Fruit fly (Drosophila melanogaster) whole organism, prepupa: ENCODE measurements around the gene frc.

ENCODE experiments used
- CG11294 ChIP-seq: fragments of 200-800 bp; sonication (Bioruptor generic); IDR thresholded peaks from 2 replicates; pipeline ENCODE4 v1.3.6; 2022; ENCODE audit warnings: missing biosample characterization, missing genetic modification characterization
- CG1621 ChIP-seq: fragments of 200-800 bp; sonication (Bioruptor generic); optimal IDR thresholded peaks from 3 replicates; lab custom pipeline; 2018; ENCODE audit warnings: missing biosample characterization, mild to moderate bottlenecking, missing genetic modification characterization
- CG16779 ChIP-seq: fragments of 200-800 bp; sonication (Bioruptor generic); optimal IDR thresholded peaks from 3 replicates; lab custom pipeline; 2017; ENCODE audit warnings: missing biosample characterization, mild to moderate bottlenecking, missing genetic modification characterization
- CG34406 ChIP-seq: fragments of 200-800 bp; sonication (Bioruptor generic); optimal IDR thresholded peaks from 3 replicates; lab custom pipeline; 2016; ENCODE audit warnings: missing biosample characterization, missing genetic modification characterization
- CG3919 ChIP-seq: fragments of 200-800 bp; sonication (Bioruptor generic); optimal IDR thresholded peaks from 3 replicates; lab custom pipeline; 2016; ENCODE audit warnings: missing biosample characterization, missing genetic modification characterization
- CG6163 ChIP-seq: fragments of 200-800 bp; sonication (Bioruptor generic); IDR thresholded peaks from 3 replicates; pipeline ENCODE4 v1.3.6; 2022; ENCODE audit warnings: missing biosample characterization, missing genetic modification characterization
- CG6276 ChIP-seq: fragments of 200-800 bp; sonication (Bioruptor generic); optimal IDR thresholded peaks from 2 replicates; lab custom pipeline; 2017; ENCODE audit warnings: missing biosample characterization, mild to moderate bottlenecking, missing genetic modification characterization
- CG6854 ChIP-seq: fragments of 200-800 bp; sonication (Bioruptor generic); optimal IDR thresholded peaks from 2 replicates; lab custom pipeline; 2017; ENCODE audit warnings: missing biosample characterization, mild to moderate bottlenecking, missing genetic modification characterization
- CG7368 ChIP-seq: fragments of 200-800 bp; sonication (Bioruptor generic); optimal IDR thresholded peaks from 3 replicates; lab custom pipeline; 2016; ENCODE audit warnings: missing biosample characterization, missing genetic modification characterization
- CG8119 ChIP-seq: fragments of 200-800 bp; sonication (Bioruptor generic); IDR thresholded peaks from 3 replicates; pipeline ENCODE4 v1.3.6; 2022; ENCODE audit warnings: missing biosample characterization, missing genetic modification characterization
- CG8319 ChIP-seq: fragments of 200-800 bp; sonication (Bioruptor generic); optimal IDR thresholded peaks from 3 replicates; lab custom pipeline; 2016; ENCODE audit warnings: missing biosample characterization, missing genetic modification characterization
- CG8632 ChIP-seq: fragments of 200-800 bp; sonication (Bioruptor generic); optimal IDR thresholded peaks from 3 replicates; lab custom pipeline; 2016; ENCODE audit warnings: missing biosample characterization, missing genetic modification characterization
- Eip75B ChIP-seq: fragments of 200-800 bp; sonication (Bioruptor generic); optimal IDR thresholded peaks from 3 replicates; lab custom pipeline; 2016; ENCODE audit warnings: missing biosample characterization, missing genetic modification characterization
- Eip78C ChIP-seq: fragments of 200-800 bp; sonication (Bioruptor generic); peaks from one replicate; lab custom pipeline; 2016; ENCODE audit warnings: missing biosample characterization, missing genetic modification characterization
- Eip93F ChIP-seq: fragments of 200-800 bp; sonication (Bioruptor generic); optimal IDR thresholded peaks from 2 replicates; lab custom pipeline; 2016; ENCODE audit warnings: missing biosample characterization, mild to moderate bottlenecking, missing genetic modification characterization
- Ets96B ChIP-seq: fragments of 200-800 bp; optimal IDR thresholded peaks from 2 replicates; lab custom pipeline; 2019; ENCODE audit warnings: missing biosample characterization, mild to moderate bottlenecking, missing genetic modification characterization, moderate library complexity
- Gug ChIP-seq: fragments of 200-800 bp; sonication (Bioruptor generic); IDR thresholded peaks from 2 replicates; pipeline ENCODE4 v1.3.6; 2022; ENCODE audit warnings: missing biosample characterization, missing genetic modification characterization
- Hr38 ChIP-seq: sonication (Bioruptor generic); optimal IDR thresholded peaks from 2 replicates; lab custom pipeline; 2016; ENCODE audit warnings: missing biosample characterization, missing genetic modification characterization
- Hr39 ChIP-seq: fragments of 200-800 bp; sonication (Bioruptor generic); optimal IDR thresholded peaks from 2 replicates; lab custom pipeline; 2016; ENCODE audit warnings: missing biosample characterization, missing genetic modification characterization
- Met ChIP-seq: fragments of 200-800 bp; sonication (Bioruptor generic); optimal IDR thresholded peaks from 3 replicates; lab custom pipeline; 2016; ENCODE audit warnings: missing biosample characterization, missing genetic modification characterization
- OdsH ChIP-seq: fragments of 200-800 bp; sonication (Bioruptor generic); optimal IDR thresholded peaks from 3 replicates; lab custom pipeline; 2016; ENCODE audit warnings: missing biosample characterization, missing genetic modification characterization
- Sox102F ChIP-seq: fragments of 200-800 bp; sonication (Bioruptor generic); optimal IDR thresholded peaks from 2 replicates; lab custom pipeline; 2016; ENCODE audit warnings: missing biosample characterization, mild to moderate bottlenecking, missing genetic modification characterization
- Sox15 ChIP-seq: fragments of 200-800 bp; sonication (Bioruptor generic); optimal IDR thresholded peaks from 3 replicates; lab custom pipeline; 2016; ENCODE audit warnings: missing biosample characterization, missing genetic modification characterization
- achi ChIP-seq: fragments of 200-800 bp; sonication (Bioruptor generic); optimal IDR thresholded peaks from 3 replicates; lab custom pipeline; 2016; ENCODE audit warnings: missing biosample characterization, missing genetic modification characterization
- esn ChIP-seq: fragments of 200-800 bp; sonication (Bioruptor generic); optimal IDR thresholded peaks from 2 replicates; lab custom pipeline; 2016; ENCODE audit warnings: missing biosample characterization, mild to moderate bottlenecking, missing genetic modification characterization, moderate library complexity
- fd59A ChIP-seq: fragments of 200-800 bp; sonication (Bioruptor generic); optimal IDR thresholded peaks from 2 replicates; lab custom pipeline; 2017; ENCODE audit warnings: missing biosample characterization, mild to moderate bottlenecking, missing genetic modification characterization, missing genetic modification reagents
- fd85E ChIP-seq: fragments of 200-800 bp; sonication (Bioruptor generic); optimal IDR thresholded peaks from 3 replicates; lab custom pipeline; 2016; ENCODE audit warnings: missing biosample characterization, missing genetic modification characterization
- fkh ChIP-seq: fragments of 200-800 bp; sonication (Bioruptor generic); optimal IDR thresholded peaks from 3 replicates; lab custom pipeline; 2017; ENCODE audit warnings: missing biosample characterization, mild to moderate bottlenecking, missing genetic modification characterization, moderate library complexity
- lz ChIP-seq: fragments of 200-800 bp; sonication (Bioruptor generic); optimal IDR thresholded peaks from 3 replicates; lab custom pipeline; 2016; ENCODE audit warnings: missing biosample characterization, missing genetic modification characterization
- pdm3 ChIP-seq: fragments of 200-800 bp; sonication (Bioruptor generic); optimal IDR thresholded peaks from 3 replicates; lab custom pipeline; 2016; ENCODE audit warnings: missing biosample characterization, missing genetic modification characterization
- salr ChIP-seq, 2 experiments: fragments of 200-800 bp; sonication (Bioruptor generic); optimal IDR thresholded peaks; 3 replicates each; lab custom pipeline; 2016 to 2018; ENCODE audit warnings: missing biosample characterization in 2 of 2, missing genetic modification characterization in 2 of 2, mild to moderate bottlenecking in 1 of 2
- spab ChIP-seq: fragments of 200-800 bp; sonication (Bioruptor generic); optimal IDR thresholded peaks from 2 replicates; lab custom pipeline; 2017; ENCODE audit warnings: missing biosample characterization, mild to moderate bottlenecking, missing genetic modification characterization, missing genetic modification reagents
- svp ChIP-seq: fragments of 200-800 bp; sonication (Bioruptor generic); peaks from one replicate; lab custom pipeline; 2016; ENCODE audit warnings: missing biosample characterization, missing genetic modification characterization
- topi ChIP-seq: fragments of 200-800 bp; sonication (Bioruptor generic); optimal IDR thresholded peaks from 3 replicates; lab custom pipeline; 2016; ENCODE audit warnings: missing biosample characterization, missing genetic modification characterization
- vri ChIP-seq: fragments of 200-800 bp; sonication (Bioruptor generic); optimal IDR thresholded peaks from 3 replicates; lab custom pipeline; 2016; ENCODE audit warnings: missing biosample characterization, mild to moderate bottlenecking, missing genetic modification characterization

The frc gene

dm6 chr3L:17415967-17416749 lies 16.8 kb downstream of the frc start (continued):
- TF ChIP-seq CG34406 (GFP tag; lab: Kevin White, UChicago) (peak; percentile 70), Sox15 (GFP tag; lab: Kevin White, UChicago) (peak; percentile 70), fd59A (GFP tag; lab: Kevin White, UChicago) (peak; percentile 84), salr (GFP tag; optimal IDR thresholded peaks at IDR 0.05; lab: Kevin White, UChicago) (peak; percentile 28 to 84), spab (GFP tag; lab: Kevin White, UChicago) (peak; percentile 86), Hr39 (GFP tag; lab: Kevin White, UChicago) (peak; percentile 16), CG3919 (GFP tag; lab: Kevin White, UChicago) (peak; percentile 78), Eip75B (GFP tag; lab: Kevin White, UChicago) (peak; percentile 81), vri (no peak)

- TF ChIP-seq CG7368 (GFP tag; lab: Kevin White, UChicago), result no peak
- TF ChIP-seq Gug (GFP tag; lab: Robert Waterston, UW), result no peak
- TF ChIP-seq CG16779 (tag; lab: Kevin White, UChicago), result no peak
- TF ChIP-seq CG34406 (GFP tag; lab: Kevin White, UChicago), result no peak
- TF ChIP-seq CG1621 (tag; lab: Kevin White, UChicago), result peak; percentile 0
- no peak for TF ChIP-seq CG11294 (GFP tag; lab: Robert Waterston, UW)
Observed at dm6 chr3L:17412146-17412545, 20.8 kb downstream of the frc start.

dm6 chr3L:17411273-17411672 lies 21.7 kb downstream of the frc start:
- no peak for TF ChIP-seq OdsH (GFP tag; lab: Kevin White, UChicago)
- peak; percentile 24 for TF ChIP-seq svp (GFP tag; lab: Kevin White, UChicago)
- no peak for TF ChIP-seq Eip78C (GFP tag; lab: Kevin White, UChicago)
- peak; percentile 44 for TF ChIP-seq vri

DNA sequence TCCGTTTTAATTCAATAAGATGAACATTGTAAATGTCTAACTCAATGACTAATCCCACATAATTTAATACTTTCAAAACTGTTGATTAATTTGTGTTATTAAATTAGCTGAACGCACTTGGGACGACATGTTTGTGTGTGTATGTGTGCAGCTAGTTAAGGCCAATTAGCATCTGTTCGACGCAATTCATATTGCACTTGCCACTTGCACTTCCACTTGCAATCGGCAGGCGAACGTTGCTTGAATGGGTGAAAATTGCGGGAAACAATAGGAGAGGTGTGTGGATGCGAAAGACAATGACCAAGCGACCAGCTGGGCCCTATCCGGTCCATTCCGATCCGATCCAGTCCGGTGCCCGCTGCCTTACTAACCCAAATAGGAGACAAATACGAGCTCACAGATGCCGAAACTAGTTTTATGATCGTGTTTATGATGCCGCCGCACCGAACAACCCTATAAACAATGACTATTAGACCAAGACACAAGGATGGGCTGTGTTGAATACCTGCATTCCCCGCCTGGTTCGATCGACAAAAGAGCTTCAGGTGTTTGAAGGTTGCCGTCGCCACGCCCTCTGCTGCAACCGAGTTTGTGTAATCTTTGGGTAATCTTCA lies 25.4 kb downstream of the frc start:
- TF ChIP-seq Met (no peak), topi (GFP tag; lab: Kevin White, UChicago) (no peak), CG6276 (GFP tag; lab: Kevin White, UChicago) (no peak), CG6854 (GFP tag; lab: Kevin White, UChicago) (no peak), fkh (GFP tag; lab: Kevin White, UChicago) (no peak), esn (GFP tag; lab: Kevin White, UChicago) (no peak), Hr39 (GFP tag; lab: Kevin White, UChicago) (no peak), CG6163 (GFP tag; lab: Robert Waterston, UW) (no peak), Eip78C (GFP tag; lab: Kevin White, UChicago) (no peak), Eip93F (GFP tag; lab: Kevin White, UChicago) (no peak), CG7368 (GFP tag; lab: Kevin White, UChicago) (no peak), CG8319 (GFP tag; lab: Kevin White, UChicago) (no peak), achi (GFP tag; lab: Kevin White, UChicago) (no peak)

DNA sequence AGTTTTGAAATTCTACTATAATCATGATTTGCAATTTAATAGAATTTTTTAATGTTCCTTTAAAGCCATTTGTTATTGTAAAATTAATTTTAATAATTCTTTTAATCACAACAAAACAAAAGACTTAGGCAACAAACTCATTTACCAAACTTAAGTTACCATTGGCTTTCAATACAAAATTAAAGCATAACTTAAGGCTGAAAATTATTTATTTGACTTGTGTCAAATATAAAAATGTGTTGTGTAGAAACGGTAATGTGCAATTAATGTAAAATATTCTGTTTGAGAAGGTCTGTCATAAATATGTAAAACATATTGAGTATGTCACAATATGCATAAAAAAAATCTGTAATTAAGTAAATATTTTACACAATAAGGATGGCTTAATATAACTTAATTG lies 25.9 kb downstream of the frc start:
- TF ChIP-seq fd59A (GFP tag; lab: Kevin White, UChicago) (no peak), lz (no peak), Eip75B (GFP tag; lab: Kevin White, UChicago) (no peak), fd85E (GFP tag; lab: Kevin White, UChicago) (no peak), pdm3 (GFP tag; lab: Kevin White, UChicago) (no peak), CG8632 (GFP tag; lab: Kevin White, UChicago) (no peak), Ets96B (tag; lab: Kevin White, UChicago) (no peak), vri (no peak), Sox102F (GFP tag; lab: Kevin White, UChicago) (no peak), Gug (GFP tag; lab: Robert Waterston, UW) (no peak), CG8119 (no peak), OdsH (GFP tag; lab: Kevin White, UChicago) (no peak), Hr38 (no peak), CG6163 (GFP tag; lab: Robert Waterston, UW) (no peak), CG16779 (tag; lab: Kevin White, UChicago) (no peak)
